Worm (Caenorhabditis elegans): ENCODE data around the gene nex-2.

DNA sequence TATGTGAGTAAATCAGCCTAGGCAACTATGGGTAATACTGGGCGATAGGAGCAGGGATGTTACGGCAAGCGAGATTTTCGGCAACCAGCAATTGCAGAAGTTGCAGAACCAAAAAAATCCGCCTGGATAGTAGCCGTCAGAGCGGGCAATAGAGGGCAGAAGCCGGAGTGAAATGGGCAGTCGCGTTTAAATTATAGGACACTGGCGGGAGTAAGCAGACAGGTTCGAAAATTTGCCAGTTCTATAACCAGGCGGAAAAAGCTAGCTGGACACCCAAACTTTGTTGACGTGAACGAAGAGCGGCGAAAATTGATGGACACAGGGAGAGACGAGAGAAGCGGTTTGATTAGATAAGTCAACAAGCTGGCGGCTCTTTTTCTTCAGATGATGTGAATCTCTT lies 29.7 kb upstream of the nex-2 start:
- no peak for TF ChIP-seq madf-6 (GFP tag; IDR thresholded peaks at IDR 0.05)
- no peak for TF ChIP-seq lin-26 (GFP tag; IDR thresholded peaks at IDR 0.05)
- TF ChIP-seq ztf-18 (tag; optimal IDR thresholded peaks at IDR 0.05), result no peak

All from whole organism, young adult.